Worm (Caenorhabditis elegans) whole organism, L1 larva: Measurements from ENCODE around the gene K07B1.4.

ENCODE experiments used
- ama-1 ChIP-seq: fragments of 150-350 bp; optimal IDR thresholded peaks from 2 replicates; lab custom pipeline; 2014
- ceh-82 ChIP-seq, 3 experiments: fragments of 150-350 bp in 1 of 3; sonication (generic microtip) in 2 of 3; optimal IDR thresholded peaks; 2 replicates each; lab custom pipeline; 2014 to 2017; ENCODE audit warnings: missing biosample characterization in 3 of 3, missing genetic modification characterization in 3 of 3
- elt-3 ChIP-seq, 6 experiments: fragments of 150-350 bp in 1 of 6; sonication (generic microtip); optimal IDR thresholded peaks; 2 replicates each; lab custom pipeline; 2017 to 2018; ENCODE audit warnings: missing biosample characterization in 6 of 6, missing genetic modification characterization in 6 of 6, inconsistent platforms in 1 of 6
- fos-1 ChIP-seq: fragments of 150-350 bp; optimal IDR thresholded peaks from 2 replicates; lab custom pipeline; 2014; ENCODE audit warnings: missing biosample characterization, missing genetic modification characterization
- lsy-2 ChIP-seq, 2 experiments: fragments of 150-350 bp; optimal IDR thresholded peaks; 2 replicates each; lab custom pipeline; 2014; ENCODE audit warnings: missing biosample characterization in 2 of 2, missing genetic modification characterization in 2 of 2
- mdl-1 ChIP-seq, 2 experiments: fragments of 150-350 bp; optimal IDR thresholded peaks; 2 replicates each; lab custom pipeline; 2014 to 2017; ENCODE audit warnings: missing biosample characterization in 2 of 2, missing genetic modification characterization in 2 of 2, inconsistent platforms in 1 of 2
- nhr-11 ChIP-seq: fragments of 150-350 bp; optimal IDR thresholded peaks from 2 replicates; lab custom pipeline; 2014; ENCODE audit warnings: missing biosample characterization, missing genetic modification characterization
- nhr-20 ChIP-seq: sonication (generic microtip); optimal IDR thresholded peaks from 2 replicates; lab custom pipeline; 2016; ENCODE audit warnings: mild to moderate bottlenecking, missing genetic modification characterization, missing compliant biosample characterization
- nhr-28 ChIP-seq: fragments of 150-350 bp; optimal IDR thresholded peaks from 2 replicates; lab custom pipeline; 2014; ENCODE audit warnings: missing biosample characterization, missing genetic modification characterization
- ztf-11 ChIP-seq, 2 experiments: sonication (generic microtip); optimal IDR thresholded peaks; 2 replicates each; lab custom pipeline; 2016 to 2017; ENCODE audit warnings: missing genetic modification characterization in 2 of 2, missing biosample characterization in 1 of 2, missing compliant biosample characterization in 1 of 2

ce11 chrV:9336462-9336861 lies 7.7 kb downstream of the K07B1.4 start, which contains the start of gene coq-6:
- TF ChIP-seq lsy-2 (tag; optimal IDR thresholded peaks at IDR 0.05; lab: Kevin White, UChicago): no peak
- TF ChIP-seq ama-1 (lab: Kevin White, UChicago): no peak
- no peak for TF ChIP-seq nhr-11
- TF ChIP-seq mdl-1 (tag; optimal IDR thresholded peaks at IDR 0.05; lab: Kevin White, UChicago): no peak
- TF ChIP-seq fos-1 (tag; lab: Kevin White, UChicago): no peak
- no peak for TF ChIP-seq ceh-82 (tag; optimal IDR thresholded peaks at IDR 0.05; lab: Kevin White, UChicago)
- TF ChIP-seq elt-3 (tag; optimal IDR thresholded peaks at IDR 0.05; lab: Kevin White, UChicago): no peak
- no peak for TF ChIP-seq ztf-11 (tag; optimal IDR thresholded peaks at IDR 0.05; lab: Kevin White, UChicago)
- no peak for TF ChIP-seq nhr-20 (tag; lab: Kevin White, UChicago)
- no peak for TF ChIP-seq nhr-28 (tag; lab: Kevin White, UChicago)
